Fruit fly (Drosophila melanogaster) whole organism, wandering third instar larva: ENCODE results near the gene Nepl4.

Experiments used
- Abd-B ChIP-seq: fragments of >200 bp; optimal IDR thresholded peaks from 2 replicates; lab custom pipeline; 2017; ENCODE audit warnings: missing biosample characterization, missing genetic modification characterization
- CG32264 ChIP-seq: fragments of 200-800 bp; sonication (Bioruptor generic); optimal IDR thresholded peaks from 2 replicates; lab custom pipeline; 2016; ENCODE audit warnings: missing biosample characterization, missing genetic modification characterization
- CrebA ChIP-seq: fragments of 200-800 bp; sonication (Bioruptor generic); optimal IDR thresholded peaks from 2 replicates; lab custom pipeline; 2016; ENCODE audit warnings: missing biosample characterization, mild to moderate bottlenecking, missing genetic modification characterization, borderline replicate concordance
- Dif ChIP-seq: fragments of 200-275, 200-300 bp; sonication (Bioruptor generic); optimal IDR thresholded peaks from 2 replicates; lab custom pipeline; 2018; ENCODE audit warnings: missing biosample characterization, missing genetic modification characterization; ENCODE audit not compliant: partially characterized antibody
- HLH106 ChIP-seq: fragments of 200-800 bp; optimal IDR thresholded peaks from 3 replicates; lab custom pipeline; 2019; ENCODE audit warnings: missing biosample characterization, mild to moderate bottlenecking, missing genetic modification characterization, moderate library complexity
- Hnf4 ChIP-seq: fragments of 200-800 bp; sonication (Bioruptor generic); optimal IDR thresholded peaks from 2 replicates; lab custom pipeline; 2016; ENCODE audit warnings: missing biosample characterization, mild to moderate bottlenecking, missing genetic modification characterization
- Hr78 ChIP-seq: fragments of >200 bp; optimal IDR thresholded peaks from 2 replicates; lab custom pipeline; 2017; ENCODE audit warnings: missing biosample characterization, missing genetic modification characterization
- Hr83 ChIP-seq: fragments of 200-300 bp; sonication (Bioruptor generic); optimal IDR thresholded peaks from 2 replicates; lab custom pipeline; 2016; ENCODE audit warnings: missing biosample characterization, mild to moderate bottlenecking, missing genetic modification characterization, moderate library complexity; ENCODE audit not compliant: poor library complexity, severe bottlenecking
- Jra ChIP-seq: sonication (Bioruptor generic); optimal IDR thresholded peaks from 2 replicates; lab custom pipeline; 2016; ENCODE audit warnings: missing biosample characterization, missing genetic modification characterization
- Mio ChIP-seq: sonication (Bioruptor generic); optimal IDR thresholded peaks from 2 replicates; lab custom pipeline; 2016; ENCODE audit warnings: missing biosample characterization, missing genetic modification characterization
- Myc ChIP-seq: fragments of >200 bp; optimal IDR thresholded peaks from 2 replicates; lab custom pipeline; 2017
- N ChIP-seq: fragments of >200 bp; optimal IDR thresholded peaks from 2 replicates; lab custom pipeline; 2018; ENCODE audit warnings: missing biosample characterization, missing external identifiers, missing genetic modification characterization
- OdsH ChIP-seq: fragments of 200-800 bp; sonication (Bioruptor generic); optimal IDR thresholded peaks from 2 replicates; lab custom pipeline; 2016; ENCODE audit warnings: missing biosample characterization, mild to moderate bottlenecking, missing genetic modification characterization
- Rel ChIP-seq, 2 experiments: fragments of 200-800 bp; sonication (Bioruptor generic) in 1 of 2; optimal IDR thresholded peaks; 2 replicates in 1 of 2; 3 replicates in 1 of 2; lab custom pipeline; 2016 to 2019; ENCODE audit warnings: mild to moderate bottlenecking in 2 of 2, missing biosample characterization in 2 of 2, missing genetic modification characterization in 2 of 2, moderate library complexity in 1 of 2
- Sp1 ChIP-seq: fragments of 200-800 bp; sonication (Bioruptor generic); optimal IDR thresholded peaks from 3 replicates; lab custom pipeline; 2019; ENCODE audit warnings: missing biosample characterization, mild to moderate bottlenecking, missing genetic modification characterization, moderate library complexity
- Vsx2 ChIP-seq: fragments of 200-300, 225-300 bp; sonication (Bioruptor generic); optimal IDR thresholded peaks from 2 replicates; lab custom pipeline; 2018; ENCODE audit warnings: missing biosample characterization, missing genetic modification characterization; ENCODE audit not compliant: partially characterized antibody
- br ChIP-seq: fragments of 200-800 bp; sonication (Bioruptor generic); optimal IDR thresholded peaks from 2 replicates; lab custom pipeline; 2016; ENCODE audit warnings: missing biosample characterization, missing genetic modification characterization
- brk ChIP-seq: fragments of 200-800 bp; sonication (Bioruptor generic); optimal IDR thresholded peaks from 2 replicates; lab custom pipeline; 2016; ENCODE audit warnings: missing biosample characterization, mild to moderate bottlenecking, missing genetic modification characterization
- dl ChIP-seq, 2 experiments: fragments of 175-275, 200-275 bp in 1 of 2; fragments of 200-275 bp in 1 of 2; sonication (Bioruptor generic); optimal IDR thresholded peaks; lab custom pipeline; 2018; ENCODE audit warnings: mild to moderate bottlenecking in 2 of 2, missing biosample characterization in 2 of 2, missing genetic modification characterization in 2 of 2, moderate library complexity in 2 of 2; ENCODE audit not compliant: partially characterized antibody in 2 of 2, insufficient read depth in 1 of 2
- dmrt93B ChIP-seq: fragments of 200-800 bp; sonication (Bioruptor generic); optimal IDR thresholded peaks from 2 replicates; lab custom pipeline; 2018; ENCODE audit warnings: missing biosample characterization, mild to moderate bottlenecking, missing genetic modification characterization
- ey ChIP-seq: fragments of 200-800 bp; sonication (Bioruptor generic); optimal IDR thresholded peaks from 2 replicates; lab custom pipeline; 2016; ENCODE audit warnings: missing biosample characterization, missing genetic modification characterization
- foxo ChIP-seq, 2 experiments: fragments of 200-800 bp; sonication (Bioruptor generic); optimal IDR thresholded peaks; 2 replicates in 1 of 2; 3 replicates in 1 of 2; lab custom pipeline; 2016 to 2017; ENCODE audit warnings: missing biosample characterization in 2 of 2, missing genetic modification characterization in 2 of 2
- fru ChIP-seq: fragments of 200-800 bp; sonication (Bioruptor generic); optimal IDR thresholded peaks from 3 replicates; lab custom pipeline; 2016; ENCODE audit warnings: missing biosample characterization, mild to moderate bottlenecking, missing genetic modification characterization
- h ChIP-seq: fragments of 200-800 bp; sonication (Bioruptor generic); optimal IDR thresholded peaks from 3 replicates; lab custom pipeline; 2016; ENCODE audit warnings: missing biosample characterization, mild to moderate bottlenecking, missing genetic modification characterization
- jim ChIP-seq: fragments of 175-275, 200-325 bp; sonication (Bioruptor generic); optimal IDR thresholded peaks from 2 replicates; lab custom pipeline; 2016; ENCODE audit warnings: missing biosample characterization, mild to moderate bottlenecking, missing genetic modification characterization
- lola ChIP-seq: fragments of >200 bp; optimal IDR thresholded peaks from 2 replicates; lab custom pipeline; 2017; ENCODE audit warnings: missing biosample characterization, missing genetic modification characterization
- rgr ChIP-seq: fragments of 200-800 bp; sonication (Bioruptor generic); optimal IDR thresholded peaks from 3 replicates; lab custom pipeline; 2016; ENCODE audit warnings: missing biosample characterization, mild to moderate bottlenecking, missing genetic modification characterization
- sage ChIP-seq: fragments of 200-800 bp; sonication (Bioruptor generic); optimal IDR thresholded peaks from 2 replicates; lab custom pipeline; 2016; ENCODE audit warnings: missing biosample characterization, mild to moderate bottlenecking, missing genetic modification characterization
- sv ChIP-seq: fragments of 200-800 bp; sonication (Bioruptor generic); optimal IDR thresholded peaks from 3 replicates; lab custom pipeline; 2016; ENCODE audit warnings: missing biosample characterization, missing genetic modification characterization
- woc ChIP-seq: sonication (Bioruptor generic); optimal IDR thresholded peaks from 2 replicates; lab custom pipeline; 2016; ENCODE audit warnings: missing biosample characterization, mild to moderate bottlenecking, missing genetic modification characterization

Gene Nepl4

DNA sequence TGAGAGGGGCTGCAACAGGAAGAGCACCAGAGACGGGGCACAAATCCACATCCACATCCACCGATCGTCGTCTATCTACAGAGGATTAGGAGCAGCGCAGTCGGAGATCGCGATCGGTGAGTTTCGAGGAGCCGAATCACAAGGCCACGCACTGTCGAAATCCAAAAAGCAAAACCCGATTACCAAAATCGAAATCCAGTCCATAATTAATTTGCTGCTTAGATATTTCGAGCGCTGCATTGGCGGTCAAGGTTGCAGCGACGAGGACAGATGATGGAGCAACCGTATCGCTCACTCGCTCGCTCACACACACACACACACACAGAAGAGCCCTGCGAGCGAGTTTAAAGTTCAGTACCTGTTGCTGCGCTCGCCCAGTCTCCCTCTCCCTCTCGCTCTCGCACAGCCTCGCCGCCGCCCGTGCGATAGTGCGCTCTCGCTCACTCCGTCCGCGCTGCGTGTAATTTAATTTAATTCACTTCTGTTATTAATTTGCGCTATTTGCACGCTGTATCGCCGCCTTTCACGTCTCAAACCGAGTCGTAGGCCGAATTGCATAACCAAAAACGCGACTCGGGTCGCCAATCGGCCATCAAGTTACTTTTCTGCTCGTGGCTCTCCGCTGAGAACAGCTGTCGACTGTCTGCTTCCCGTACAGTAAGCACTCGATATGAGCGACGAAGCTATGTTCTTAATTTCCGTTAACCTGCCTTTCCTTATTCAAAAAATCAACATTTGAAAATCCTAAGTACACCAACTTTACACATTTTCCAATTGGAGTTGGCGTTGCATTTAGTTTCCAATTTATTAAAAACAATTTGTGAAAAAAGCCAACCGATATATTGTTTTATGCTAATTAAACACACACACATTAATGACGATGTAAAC is 28.4 kb upstream of the Nepl4 start:
- TF ChIP-seq Hr83, result no peak
- TF ChIP-seq woc (GFP tag; lab: Kevin White, UChicago), result peak; percentile 17
- no peak for TF ChIP-seq Mio (GFP tag; lab: Kevin White, UChicago)
- peak; percentile 22 for TF ChIP-seq OdsH (GFP tag; lab: Kevin White, UChicago)
- peak; percentile 5 for TF ChIP-seq lola (GFP tag; lab: Kevin White, UChicago)
- peak; percentile 38 for TF ChIP-seq rgr (GFP tag; lab: Kevin White, UChicago)
- TF ChIP-seq CG32264, result peak; percentile 8
- TF ChIP-seq Sp1, result no peak
- peak; percentile 2 for TF ChIP-seq dmrt93B
- peak; percentile 50 for TF ChIP-seq ey (GFP tag; lab: Kevin White, UChicago)
- TF ChIP-seq Abd-B, result no peak
- peak; percentile 35 for TF ChIP-seq Dif (GFP tag; lab: Kevin White, UChicago)
- no peak for TF ChIP-seq Rel (GFP tag; optimal IDR thresholded peaks at IDR 0.05; lab: Kevin White, UChicago)
- TF ChIP-seq Rel (tag; optimal IDR thresholded peaks at IDR 0.05; lab: Kevin White, UChicago), result no peak
- peak; percentile 54 for TF ChIP-seq Hnf4
- no peak for TF ChIP-seq sv (GFP tag; lab: Kevin White, UChicago)
- TF ChIP-seq h, result peak; percentile 32
- peak in 1 of 2 experiments; percentile 43 for TF ChIP-seq foxo (GFP tag; optimal IDR thresholded peaks at IDR 0.05; lab: Kevin White, UChicago)
- no peak for TF ChIP-seq CrebA (GFP tag; lab: Kevin White, UChicago)
- peak; percentile 20 for TF ChIP-seq HLH106 (tag; lab: Kevin White, UChicago)
- TF ChIP-seq br (GFP tag; lab: Kevin White, UChicago), result peak; percentile 55
- no peak for TF ChIP-seq dl (GFP tag; optimal IDR thresholded peaks at IDR 0.05; lab: Kevin White, UChicago; ENCODE audit: insufficient read depth in 1 of 2, partially characterized antibody in 2 of 2)

DNA sequence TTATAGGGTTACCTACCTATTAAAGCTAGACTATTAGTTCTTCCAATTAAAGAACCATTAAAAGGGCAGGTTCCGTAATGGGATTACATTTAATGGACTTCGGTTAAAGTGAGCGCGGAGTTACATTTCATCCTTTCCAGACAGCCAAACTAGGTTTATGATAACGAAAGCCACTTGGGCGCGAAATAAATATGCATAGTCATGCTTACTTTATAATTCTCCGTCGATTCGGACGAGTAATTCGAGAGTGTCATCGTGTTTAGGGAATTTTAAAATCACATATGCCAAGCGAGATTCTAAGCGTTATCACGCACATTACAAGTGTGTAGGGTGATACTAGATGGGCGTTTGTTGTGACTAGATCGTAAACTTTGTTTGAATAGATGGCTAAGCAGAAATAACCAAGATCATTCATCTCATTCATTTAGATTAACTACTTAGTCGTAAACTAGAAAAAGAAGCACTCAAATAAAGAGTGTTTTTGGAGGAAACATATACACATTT is 27.4 kb upstream of the Nepl4 start:
- TF ChIP-seq lola (GFP tag; lab: Kevin White, UChicago) (no peak), Abd-B (no peak), Jra (GFP tag; lab: Kevin White, UChicago) (no peak), Hnf4 (no peak), dl (GFP tag; optimal IDR thresholded peaks at IDR 0.05; lab: Kevin White, UChicago; ENCODE audit: insufficient read depth in 1 of 2, partially characterized antibody in 2 of 2) (no peak), Vsx2 (no peak), sage (GFP tag; lab: Kevin White, UChicago) (no peak)

DNA sequence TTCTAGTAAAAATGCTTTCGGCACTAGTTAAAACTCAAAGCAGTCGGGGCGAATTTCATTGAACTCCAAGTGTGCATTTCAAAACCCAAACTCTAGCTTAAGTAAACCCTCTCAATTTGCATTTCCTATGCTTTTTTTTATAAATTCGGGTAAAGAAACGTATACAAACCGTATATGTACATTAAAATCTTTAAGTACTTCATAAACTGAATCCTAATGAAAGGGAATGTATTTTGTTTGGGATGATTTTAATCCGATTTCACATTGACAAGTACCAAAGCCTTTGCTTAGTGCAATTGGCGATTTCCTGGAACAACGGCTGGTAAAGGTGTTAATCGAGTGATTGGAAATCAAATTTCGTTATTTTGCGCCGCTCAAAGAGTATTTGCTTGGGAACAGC is 26.4 kb upstream of the Nepl4 start:
- TF ChIP-seq Hr83, result no peak
- TF ChIP-seq CG32264, result no peak
- no peak for TF ChIP-seq lola (GFP tag; lab: Kevin White, UChicago)
- TF ChIP-seq N (GFP tag; lab: Kevin White, UChicago), result no peak
- TF ChIP-seq jim (GFP tag; lab: Kevin White, UChicago), result no peak
- no peak for TF ChIP-seq Hr78 (GFP tag; lab: Kevin White, UChicago)
- TF ChIP-seq rgr (GFP tag; lab: Kevin White, UChicago), result no peak
- no peak for TF ChIP-seq br (GFP tag; lab: Kevin White, UChicago)
- no peak for TF ChIP-seq Dif (GFP tag; lab: Kevin White, UChicago)
- TF ChIP-seq OdsH (GFP tag; lab: Kevin White, UChicago), result no peak
- TF ChIP-seq CrebA (GFP tag; lab: Kevin White, UChicago), result no peak
- no peak for TF ChIP-seq fru (GFP tag; lab: Kevin White, UChicago)
- TF ChIP-seq Abd-B, result no peak
- no peak for TF ChIP-seq Myc (lab: Kevin White, UChicago)
- no peak for TF ChIP-seq dl (GFP tag; optimal IDR thresholded peaks at IDR 0.05; lab: Kevin White, UChicago; ENCODE audit: insufficient read depth in 1 of 2, partially characterized antibody in 2 of 2)
- TF ChIP-seq h, result no peak
- no peak for TF ChIP-seq woc (GFP tag; lab: Kevin White, UChicago)
- TF ChIP-seq sage (GFP tag; lab: Kevin White, UChicago), result no peak
- no peak for TF ChIP-seq sv (GFP tag; lab: Kevin White, UChicago)
- TF ChIP-seq brk, result no peak
- TF ChIP-seq, all 38 proteins: peak for 0
